Fruit fly (Drosophila melanogaster): ENCODE data around the gene CG13807.

Gene CG13807

DNA sequence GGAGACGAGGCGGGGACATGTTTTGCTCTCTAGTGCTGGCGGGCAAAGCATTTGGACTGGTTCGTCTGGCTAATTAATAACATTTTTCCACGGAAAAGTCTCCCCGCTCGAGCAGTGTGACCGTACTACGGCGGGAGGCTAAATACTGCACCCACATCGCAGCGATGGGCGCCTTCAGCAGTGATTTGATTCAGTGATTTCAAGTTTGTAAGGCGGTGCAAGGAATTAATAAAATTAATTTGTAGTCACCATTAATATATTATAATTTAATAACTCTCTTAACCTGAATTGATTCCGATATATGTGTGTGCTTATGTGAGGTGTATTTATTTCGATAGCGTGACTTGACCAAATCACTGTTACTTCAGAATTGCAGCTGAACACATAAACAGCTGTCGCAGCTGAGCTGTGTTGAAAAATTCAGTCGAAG lies at the start of gene CG13807, which contains the start of gene oxt (continued):
- TF ChIP-seq CG8924 (tag; optimal IDR thresholded peaks at IDR 0.05): peak; percentile 86
- peak; percentile 42 for TF ChIP-seq CG10274 (GFP tag; optimal IDR thresholded peaks at IDR 0.05)
- TF ChIP-seq CG8944 (GFP tag; optimal IDR thresholded peaks at IDR 0.05): no peak
- TF ChIP-seq Elba2 (GFP tag; optimal IDR thresholded peaks at IDR 0.05): peak; percentile 29
- peak; percentile 87 for TF ChIP-seq CG14014 (GFP tag; IDR thresholded peaks at IDR 0.05)
- TF ChIP-seq CG18764 (GFP tag; optimal IDR thresholded peaks at IDR 0.05): peak; percentile 68
- TF ChIP-seq crc (GFP tag; optimal IDR thresholded peaks at IDR 0.05): peak; percentile 28
- TF ChIP-seq CG10959 (GFP tag; IDR thresholded peaks at IDR 0.05): peak; percentile 54
- TF ChIP-seq CG6765 (GFP tag; optimal IDR thresholded peaks at IDR 0.05): peak; percentile 29
- peak; percentile 90 for TF ChIP-seq CG1233 (GFP tag; optimal IDR thresholded peaks at IDR 0.05)
- TF ChIP-seq kah (GFP tag; optimal IDR thresholded peaks at IDR 0.05): peak; percentile 50
- TF ChIP-seq CG14667 (GFP tag; IDR thresholded peaks at IDR 0.05): peak; percentile 81
- TF ChIP-seq CG31388 (GFP tag; optimal IDR thresholded peaks at IDR 0.05): peak; percentile 48
- TF ChIP-seq CG2678 (tag; optimal IDR thresholded peaks at IDR 0.05): peak; percentile 89
- peak; percentile 39 for TF ChIP-seq Dad (GFP tag; optimal IDR thresholded peaks at IDR 0.05)
- peak; percentile 87 for TF ChIP-seq YL-1 (GFP tag; optimal IDR thresholded peaks at IDR 0.05)
- peak; percentile 94 for TF ChIP-seq HmgZ (tag; optimal IDR thresholded peaks at IDR 0.05)
- TF ChIP-seq bowl (GFP tag; IDR thresholded peaks at IDR 0.05): no peak; the same call in 1 of the 2 replicates
- TF ChIP-seq HLH54F (GFP tag; optimal IDR thresholded peaks at IDR 0.05): peak; percentile 58
- TF ChIP-seq CG4282 (GFP tag; optimal IDR thresholded peaks at IDR 0.05): no peak
- TF ChIP-seq vvl (GFP tag; IDR thresholded peaks at IDR 0.05): peak; percentile 94
- no peak for TF ChIP-seq CG12236 (GFP tag; optimal IDR thresholded peaks at IDR 0.05)
- peak; percentile 66 for TF ChIP-seq D19B (GFP tag; optimal IDR thresholded peaks at IDR 0.05)
- TF ChIP-seq Jarid2 (GFP tag; optimal IDR thresholded peaks at IDR 0.05): peak; percentile 55
- TF ChIP-seq CG7357 (GFP tag; IDR thresholded peaks at IDR 0.05): peak; percentile 75
- TF ChIP-seq Sin3A (optimal IDR thresholded peaks at IDR 0.05): peak; percentile 68
- no peak for TF ChIP-seq bigmax (GFP tag; optimal IDR thresholded peaks at IDR 0.05)
- TF ChIP-seq sr (GFP tag; IDR thresholded peaks at IDR 0.05): peak; percentile 44; the same call in 1 of the 3 replicates
- TF ChIP-seq zf30C (GFP tag; optimal IDR thresholded peaks at IDR 0.05): no peak
- peak; percentile 88 for TF ChIP-seq Abd-B (GFP tag; optimal IDR thresholded peaks at IDR 0.05)

DNA sequence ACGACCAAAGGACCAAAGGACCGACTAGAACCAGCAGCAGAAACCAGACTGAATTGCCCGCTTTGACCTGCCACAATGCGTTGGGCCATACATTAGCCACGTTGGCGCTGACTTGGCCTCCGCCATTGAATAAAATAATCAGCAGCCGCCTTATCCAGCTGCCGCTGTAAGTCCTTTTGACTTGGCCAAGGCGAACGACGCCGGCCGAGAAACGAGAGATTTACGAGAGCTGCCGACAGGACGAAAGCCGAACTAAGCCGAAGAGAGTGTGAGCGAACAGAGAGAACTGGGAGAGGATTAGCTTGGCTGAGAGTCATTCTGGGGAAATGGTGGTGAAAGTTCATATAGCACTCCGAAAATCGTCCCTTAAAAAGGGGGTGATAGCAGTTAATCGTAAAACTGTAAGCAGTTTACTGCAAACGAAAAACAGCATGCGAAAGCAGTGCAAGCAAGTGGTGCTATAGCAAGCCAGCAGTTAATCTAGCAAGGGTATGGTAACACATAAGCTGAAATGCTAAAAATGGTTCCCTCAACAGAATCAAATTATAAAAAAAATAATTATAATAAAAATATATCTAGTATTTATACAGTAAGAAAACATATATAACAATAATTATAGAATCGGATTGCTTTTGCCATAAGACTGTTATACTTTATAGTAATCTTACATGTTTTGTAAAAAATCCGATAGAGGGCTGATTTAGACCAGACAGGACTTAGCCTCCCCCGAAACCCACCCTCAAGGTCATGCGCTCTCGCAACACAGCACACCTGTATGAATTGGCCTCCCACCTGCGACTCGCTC lies 34.1 kb upstream of the CG13807 start:
- TF ChIP-seq pita (GFP tag; optimal IDR thresholded peaks at IDR 0.05) (peak; percentile 17), seq (GFP tag; IDR thresholded peaks at IDR 0.05) (0 out of 2 replicates have a peak, but pooled peaks have one; percentile 22), MBD-R2 (GFP tag; IDR thresholded peaks at IDR 0.05) (no peak), ham (GFP tag; IDR thresholded peaks at IDR 0.05) (no peak), Dp (GFP tag; optimal IDR thresholded peaks at IDR 0.05) (no peak), CG4360 (GFP tag; IDR thresholded peaks at IDR 0.05) (no peak), Deaf1 (tag; optimal IDR thresholded peaks at IDR 0.05) (peak; percentile 97), gcm2 (GFP tag; optimal IDR thresholded peaks at IDR 0.05) (no peak), CG11085 (GFP tag; IDR thresholded peaks at IDR 0.05) (no peak), Myb (GFP tag; optimal IDR thresholded peaks at IDR 0.05) (no peak), chm (GFP tag; IDR thresholded peaks at IDR 0.05) (no peak), NC2α (GFP tag; optimal IDR thresholded peaks at IDR 0.05) (no peak), CG10147 (GFP tag; optimal IDR thresholded peaks at IDR 0.05) (no peak), Dfd (GFP tag; optimal IDR thresholded peaks at IDR 0.05) (peak in 1 of 2 experiments; percentile 94), ci (GFP tag; IDR thresholded peaks at IDR 0.05) (0 out of 3 replicates have a peak, but pooled peaks have one; percentile 8), Rfx (GFP tag; IDR thresholded peaks at IDR 0.05) (no peak), Dek (tag; optimal IDR thresholded peaks at IDR 0.05) (no peak), CG31365 (tag; optimal IDR thresholded peaks at IDR 0.05) (peak; percentile 96), vvl (GFP tag; IDR thresholded peaks at IDR 0.05) (peak; percentile 7; the same call in 1 of the 2 replicates), Sin3A (optimal IDR thresholded peaks at IDR 0.05) (no peak), eyg (GFP tag; optimal IDR thresholded peaks at IDR 0.05) (no peak), CG14667 (GFP tag; IDR thresholded peaks at IDR 0.05) (no peak), crc (GFP tag; optimal IDR thresholded peaks at IDR 0.05) (no peak), ATbp (GFP tag; optimal IDR thresholded peaks at IDR 0.05) (no peak), Ets97D (GFP tag; optimal IDR thresholded peaks at IDR 0.05) (no peak)

All from whole organism, embryonic.